Fruit fly (Drosophila melanogaster) whole organism, embryonic: ENCODE data around the gene Atg8b.
A peak's percentile ranks its signal among the peaks of the same experiment; 100 is the strongest.

Source experiments
- Bteb2 ChIP-seq: fragments of 200-800 bp; sonication (Bioruptor generic); optimal IDR thresholded peaks from 2 replicates; lab custom pipeline; 2016; ENCODE audit warnings: missing biosample characterization, missing genetic modification characterization
- CG10543 ChIP-seq: fragments of 200-800 bp; sonication (Bioruptor generic); optimal IDR thresholded peaks from 3 replicates; lab custom pipeline; 2017; ENCODE audit warnings: missing biosample characterization, mild to moderate bottlenecking, missing genetic modification characterization, moderate library complexity
- CG11456 ChIP-seq: fragments of 200-800 bp; sonication (Bioruptor generic); IDR thresholded peaks from 3 replicates; pipeline ENCODE4 v1.3.6; 2022; ENCODE audit warnings: missing biosample characterization, missing genetic modification characterization
- CG12071 ChIP-seq: fragments of 200-800 bp; sonication (Bioruptor generic); optimal IDR thresholded peaks from 3 replicates; lab custom pipeline; 2018; ENCODE audit warnings: missing biosample characterization, mild to moderate bottlenecking, missing genetic modification characterization
- CG12769 ChIP-seq: fragments of 200-800 bp; sonication (Bioruptor generic); optimal IDR thresholded peaks from 2 replicates; lab custom pipeline; 2019; ENCODE audit warnings: missing biosample characterization, mild to moderate bottlenecking, missing genetic modification characterization, moderate library complexity
- CG13296 ChIP-seq: fragments of 200-800 bp; sonication (Bioruptor generic); optimal IDR thresholded peaks from 3 replicates; lab custom pipeline; 2018; ENCODE audit warnings: missing biosample characterization, mild to moderate bottlenecking, missing genetic modification characterization
- CG15514 ChIP-seq: fragments of 200-800 bp; sonication (Bioruptor generic); optimal IDR thresholded peaks from 3 replicates; lab custom pipeline; 2017; ENCODE audit warnings: missing biosample characterization, missing genetic modification characterization, mild to moderate bottlenecking, moderate library complexity, missing genetic modification reagents
- CG16815 ChIP-seq: fragments of 200-800 bp; sonication (Bioruptor generic); optimal IDR thresholded peaks from 3 replicates; lab custom pipeline; 2017; ENCODE audit warnings: missing biosample characterization, mild to moderate bottlenecking, missing genetic modification characterization
- CG18599 ChIP-seq: fragments of 200-800 bp; sonication (Bioruptor generic); optimal IDR thresholded peaks from 3 replicates; lab custom pipeline; 2017; ENCODE audit warnings: missing biosample characterization, missing genetic modification characterization, mild to moderate bottlenecking, moderate library complexity, missing genetic modification reagents
- CG2678 ChIP-seq: fragments of 200-800 bp; sonication (Bioruptor generic); optimal IDR thresholded peaks from 3 replicates; lab custom pipeline; 2019; ENCODE audit warnings: missing biosample characterization, mild to moderate bottlenecking, missing genetic modification characterization, moderate library complexity
- CG3281 ChIP-seq: fragments of 200-800 bp; sonication (Bioruptor generic); optimal IDR thresholded peaks from 3 replicates; lab custom pipeline; 2017; ENCODE audit warnings: missing biosample characterization, mild to moderate bottlenecking, missing genetic modification characterization
- CG34376 ChIP-seq: fragments of 200-800 bp; sonication (Bioruptor generic); optimal IDR thresholded peaks from 2 replicates; lab custom pipeline; 2018; ENCODE audit warnings: missing biosample characterization, mild to moderate bottlenecking, missing genetic modification characterization
- CG7839 ChIP-seq: fragments of 200-800 bp; sonication (Bioruptor generic); optimal IDR thresholded peaks from 3 replicates; lab custom pipeline; 2018; ENCODE audit warnings: missing biosample characterization, mild to moderate bottlenecking, missing genetic modification characterization, moderate library complexity
- CG7987 ChIP-seq: fragments of 200-800 bp; sonication (Bioruptor generic); optimal IDR thresholded peaks from 2 replicates; lab custom pipeline; 2018; ENCODE audit warnings: missing biosample characterization, mild to moderate bottlenecking, missing genetic modification characterization, moderate library complexity
- CG8290 ChIP-seq, 3 experiments: fragments of 200-800 bp; sonication (Bioruptor generic); optimal IDR thresholded peaks; 2 replicates each; lab custom pipeline; 2016 to 2019; ENCODE audit warnings: missing biosample characterization in 3 of 3, missing genetic modification characterization in 3 of 3, mild to moderate bottlenecking in 2 of 3, moderate library complexity in 1 of 3
- Dbx ChIP-seq: fragments of 200-800 bp; sonication (Bioruptor generic); IDR thresholded peaks from 3 replicates; pipeline ENCODE4 v1.3.6; 2022; ENCODE audit warnings: missing biosample characterization, missing genetic modification characterization
- Fer1 ChIP-seq: fragments of 200-800 bp; sonication (Bioruptor generic); optimal IDR thresholded peaks from 2 replicates; lab custom pipeline; 2017; ENCODE audit warnings: missing biosample characterization, mild to moderate bottlenecking, missing genetic modification characterization
- Fer3 ChIP-seq: fragments of 200-800 bp; sonication (Bioruptor generic); optimal IDR thresholded peaks from 2 replicates; lab custom pipeline; 2018; ENCODE audit warnings: missing biosample characterization, mild to moderate bottlenecking, missing genetic modification characterization, moderate library complexity
- GATAe ChIP-seq: fragments of 200-800 bp; sonication (Bioruptor generic); conservative IDR thresholded peaks from 2 replicates; pipeline ENCODE4 v1.3.6; 2022; ENCODE audit warnings: missing biosample characterization, missing genetic modification characterization
- HmgZ ChIP-seq: fragments of 200-800 bp; sonication (Bioruptor generic); optimal IDR thresholded peaks from 2 replicates; lab custom pipeline; 2018; ENCODE audit warnings: missing biosample characterization, mild to moderate bottlenecking, missing genetic modification characterization
- Hmr ChIP-seq: fragments of 200-800 bp; sonication (Bioruptor generic); optimal IDR thresholded peaks from 3 replicates; lab custom pipeline; 2017; ENCODE audit warnings: mild to moderate bottlenecking, missing biosample characterization, missing genetic modification reagents, missing genetic modification characterization
- Hr78 ChIP-seq, 2 experiments: fragments of 200-800 bp in 1 of 2; fragments of >200 bp in 1 of 2; sonication (Bioruptor generic) in 1 of 2; optimal IDR thresholded peaks; 2 replicates each; lab custom pipeline; 2017 to 2019; ENCODE audit warnings: missing biosample characterization in 2 of 2, missing genetic modification characterization in 2 of 2, mild to moderate bottlenecking in 1 of 2, moderate library complexity in 1 of 2
- MTF-1 ChIP-seq: fragments of 200-800 bp; sonication (Bioruptor generic); optimal IDR thresholded peaks from 2 replicates; lab custom pipeline; 2018; ENCODE audit warnings: missing biosample characterization, mild to moderate bottlenecking, missing genetic modification characterization, borderline replicate concordance
- Med ChIP-seq: fragments of 200-800 bp; sonication (Bioruptor generic); peaks from one replicate; lab custom pipeline; 2016; ENCODE audit warnings: missing biosample characterization, missing genetic modification characterization, mild to moderate bottlenecking, inconsistent platforms, moderate library complexity
- Meics ChIP-seq: fragments of 200-800 bp; sonication (Bioruptor generic); optimal IDR thresholded peaks from 2 replicates; lab custom pipeline; 2017; ENCODE audit warnings: missing biosample characterization, mild to moderate bottlenecking, missing genetic modification characterization
- NC2α ChIP-seq: fragments of 200-800 bp; sonication (Bioruptor generic); optimal IDR thresholded peaks from 2 replicates; lab custom pipeline; 2016; ENCODE audit warnings: missing biosample characterization, missing genetic modification characterization
- PHDP ChIP-seq: fragments of 200-800 bp; sonication (Bioruptor generic); optimal IDR thresholded peaks from 3 replicates; lab custom pipeline; 2018; ENCODE audit warnings: missing biosample characterization, mild to moderate bottlenecking, missing genetic modification characterization, moderate library complexity
- Ptx1 ChIP-seq: fragments of 200-800 bp; sonication (Bioruptor generic); IDR thresholded peaks from 2 replicates; pipeline ENCODE4 v1.3.6; 2022; ENCODE audit warnings: missing biosample characterization, missing genetic modification characterization
- Rfx ChIP-seq: fragments of 200-800 bp; sonication (Bioruptor generic); IDR thresholded peaks from 2 replicates; pipeline ENCODE4 v1.3.6; 2022; ENCODE audit warnings: missing biosample characterization, missing genetic modification characterization
- Sry-β ChIP-seq: fragments of 200-800 bp; sonication (Bioruptor generic); optimal IDR thresholded peaks from 2 replicates; lab custom pipeline; 2018; ENCODE audit warnings: missing biosample characterization, mild to moderate bottlenecking, missing genetic modification characterization, moderate library complexity
- caup ChIP-seq: fragments of 200-800 bp; sonication (Bioruptor generic); optimal IDR thresholded peaks from 3 replicates; lab custom pipeline; 2017; ENCODE audit warnings: missing biosample characterization, mild to moderate bottlenecking, missing genetic modification characterization, moderate library complexity; ENCODE audit not compliant: severe bottlenecking
- crol ChIP-seq: fragments of 200-800 bp; sonication (Bioruptor generic); IDR thresholded peaks from 2 replicates; pipeline ENCODE4 v1.3.6; 2022; ENCODE audit warnings: missing biosample characterization, missing genetic modification characterization
- cwo ChIP-seq: fragments of 200-800 bp; sonication (Bioruptor generic); optimal IDR thresholded peaks from 3 replicates; lab custom pipeline; 2017; ENCODE audit warnings: missing biosample characterization, missing genetic modification characterization, mild to moderate bottlenecking, moderate library complexity, missing genetic modification reagents
- emc ChIP-seq: fragments of 200-800 bp; sonication (Bioruptor generic); optimal IDR thresholded peaks from 2 replicates; lab custom pipeline; 2016; ENCODE audit warnings: missing biosample characterization, missing genetic modification characterization
- exex ChIP-seq: fragments of 200-800 bp; sonication (Bioruptor generic); optimal IDR thresholded peaks from 4 replicates; lab custom pipeline; 2018; ENCODE audit warnings: missing biosample characterization, mild to moderate bottlenecking, missing genetic modification characterization, moderate library complexity
- grn ChIP-seq: fragments of 200-800 bp; sonication (Bioruptor generic); optimal IDR thresholded peaks from 3 replicates; lab custom pipeline; 2017; ENCODE audit warnings: missing biosample characterization, missing genetic modification characterization
- ham ChIP-seq: fragments of 200-800 bp; sonication (Bioruptor generic); IDR thresholded peaks from 2 replicates; pipeline ENCODE4 v1.3.6; 2022; ENCODE audit warnings: missing biosample characterization, missing genetic modification characterization
- hb ChIP-seq: fragments of 200-800 bp; sonication (Bioruptor generic); IDR thresholded peaks from 3 replicates; pipeline ENCODE4 v1.3.6; 2022; ENCODE audit warnings: missing biosample characterization, missing genetic modification characterization; ENCODE audit not compliant: partially characterized antibody
- lab ChIP-seq: fragments of 200-800 bp; sonication (Bioruptor generic); optimal IDR thresholded peaks from 3 replicates; lab custom pipeline; 2017; ENCODE audit warnings: missing biosample characterization, missing genetic modification characterization, mild to moderate bottlenecking, moderate library complexity, missing genetic modification reagents
- mirr ChIP-seq: fragments of 200-800 bp; sonication (Bioruptor generic); optimal IDR thresholded peaks from 3 replicates; lab custom pipeline; 2018; ENCODE audit warnings: missing biosample characterization, mild to moderate bottlenecking, missing genetic modification characterization
- nerfin-1 ChIP-seq: fragments of 200-800 bp; sonication (Bioruptor generic); optimal IDR thresholded peaks from 3 replicates; lab custom pipeline; 2019; ENCODE audit warnings: missing biosample characterization, mild to moderate bottlenecking, missing genetic modification characterization, moderate library complexity
- p53 ChIP-seq: fragments of 200-800 bp; sonication (Bioruptor generic); optimal IDR thresholded peaks from 2 replicates; lab custom pipeline; 2016; ENCODE audit warnings: missing biosample characterization, missing genetic modification characterization
- schlank ChIP-seq: fragments of 200-800 bp; sonication (Bioruptor generic); optimal IDR thresholded peaks from 2 replicates; lab custom pipeline; 2018; ENCODE audit warnings: missing biosample characterization, mild to moderate bottlenecking, missing genetic modification characterization
- sug ChIP-seq: fragments of 200-800 bp; optimal IDR thresholded peaks from 2 replicates; lab custom pipeline; 2019; ENCODE audit warnings: missing biosample characterization, mild to moderate bottlenecking, missing genetic modification characterization, moderate library complexity
- vnd ChIP-seq: fragments of 200-800 bp; sonication (Bioruptor generic); IDR thresholded peaks from 3 replicates; pipeline ENCODE4 v1.3.6; 2022; ENCODE audit warnings: missing biosample characterization, missing genetic modification characterization; ENCODE audit not compliant: partially characterized antibody
- zen2 ChIP-seq: fragments of 200-800 bp; sonication (Bioruptor generic); IDR thresholded peaks from 3 replicates; pipeline ENCODE4 v1.3.6; 2022; ENCODE audit warnings: missing biosample characterization, missing genetic modification characterization; ENCODE audit not compliant: partially characterized antibody

The Atg8b gene

dm6 chr3R:17759773-17760476 is 35.1 kb upstream of the Atg8b start:
- no peak for TF ChIP-seq nerfin-1 (tag; lab: Kevin White, UChicago)
- peak; percentile 1 for TF ChIP-seq Meics (GFP tag; lab: Kevin White, UChicago)
- peak; percentile 39 for TF ChIP-seq CG34376 (GFP tag; lab: Kevin White, UChicago)
- TF ChIP-seq exex: peak; percentile 95
- TF ChIP-seq Rfx (GFP tag; lab: Robert Waterston, UW): 0 out of 2 replicates have a peak, but pooled peaks have one; percentile 31
- TF ChIP-seq hb (GFP tag; lab: Robert Waterston, UW): no peak
- TF ChIP-seq Hmr (GFP tag; lab: Kevin White, UChicago): peak; percentile 34
- TF ChIP-seq grn: peak; percentile 85
- peak; percentile 29 for TF ChIP-seq CG15514 (GFP tag; lab: Kevin White, UChicago)
- peak; percentile 39 for TF ChIP-seq Fer1
- peak; percentile 49 for TF ChIP-seq CG10543 (GFP tag; lab: Kevin White, UChicago)
- TF ChIP-seq Ptx1 (GFP tag; lab: Robert Waterston, UW): peak; percentile 49; the same call in 1 of the 2 replicates
- 0 out of 3 replicates have a peak, but pooled peaks have one; percentile 56 for TF ChIP-seq CG11456 (GFP tag; lab: Robert Waterston, UW)
- peak; percentile 32 for TF ChIP-seq mirr (GFP tag; lab: Kevin White, UChicago)
- peak; percentile 63 for TF ChIP-seq crol (GFP tag; lab: Robert Waterston, UW)
- 0 out of 3 replicates have a peak, but pooled peaks have one; percentile 6 for TF ChIP-seq Dbx (GFP tag; lab: Robert Waterston, UW)
- TF ChIP-seq vnd (GFP tag; lab: Robert Waterston, UW): peak; percentile 20; the same call in 1 of the 3 replicates
- no peak for TF ChIP-seq CG7839 (tag; lab: Kevin White, UChicago)
- TF ChIP-seq p53 (GFP tag; lab: Kevin White, UChicago): no peak
- TF ChIP-seq PHDP (tag; lab: Kevin White, UChicago): peak; percentile 1
- no peak for TF ChIP-seq ham (GFP tag; lab: Robert Waterston, UW)
- peak; percentile 14 for TF ChIP-seq CG12769 (tag; lab: Kevin White, UChicago)
- TF ChIP-seq CG7987 (GFP tag; lab: Kevin White, UChicago): peak; percentile 4
- TF ChIP-seq CG3281 (GFP tag; lab: Kevin White, UChicago): peak; percentile 27
- peak; percentile 57 for TF ChIP-seq Med (GFP tag; lab: Kevin White, UChicago)
- peak; percentile 14 for TF ChIP-seq CG13296
- no peak for TF ChIP-seq emc
- peak; percentile 67 for TF ChIP-seq lab (GFP tag; lab: Kevin White, UChicago)
- TF ChIP-seq CG2678: peak; percentile 40
- TF ChIP-seq Fer3 (tag; lab: Kevin White, UChicago): peak; percentile 13
- TF ChIP-seq CG18599 (GFP tag; lab: Kevin White, UChicago): peak; percentile 57
- peak; percentile 57 for TF ChIP-seq cwo (GFP tag; lab: Kevin White, UChicago)
- TF ChIP-seq CG12071 (GFP tag; lab: Kevin White, UChicago): peak; percentile 59
- peak; percentile 78 for TF ChIP-seq GATAe (GFP tag; lab: Robert Waterston, UW)
- TF ChIP-seq CG16815 (GFP tag; lab: Kevin White, UChicago): no peak
- no peak for TF ChIP-seq NC2α
- peak; percentile 18 for TF ChIP-seq MTF-1
- TF ChIP-seq CG8290 (GFP tag; optimal IDR thresholded peaks at IDR 0.05; lab: Kevin White, UChicago): no peak
- TF ChIP-seq CG8290 (tag; optimal IDR thresholded peaks at IDR 0.05; lab: Kevin White, UChicago): peak in 1 of 2 experiments; percentile 32
- no peak for TF ChIP-seq zen2 (GFP tag; lab: Robert Waterston, UW)
- no peak for TF ChIP-seq Sry-β (GFP tag; lab: Kevin White, UChicago)
- peak; percentile 32 for TF ChIP-seq schlank (tag; lab: Kevin White, UChicago)
- peak; percentile 2 for TF ChIP-seq HmgZ (tag; lab: Kevin White, UChicago)
- peak; percentile 83 for TF ChIP-seq sug (tag; lab: Kevin White, UChicago)
- TF ChIP-seq Hr78 (GFP tag; optimal IDR thresholded peaks at IDR 0.05; lab: Kevin White, UChicago): peak in 1 of 2 experiments; percentile 82
- TF ChIP-seq caup (GFP tag; lab: Kevin White, UChicago): peak; percentile 18
- TF ChIP-seq Bteb2 (GFP tag; lab: Kevin White, UChicago): no peak
